Fruit fly (Drosophila melanogaster) whole organism, embryonic: ENCODE results near the gene CG15536.
A peak's percentile ranks its signal among the peaks of the same experiment; 100 is the strongest.

Experiments
- CG10462 ChIP-seq: fragments of 200-800 bp; sonication (Bioruptor generic); optimal IDR thresholded peaks from 2 replicates; lab custom pipeline; 2016; ENCODE audit warnings: missing biosample characterization, missing genetic modification characterization
- CG12744 ChIP-seq: fragments of 200-800 bp; sonication (Bioruptor generic); optimal IDR thresholded peaks from 2 replicates; lab custom pipeline; 2016; ENCODE audit warnings: missing biosample characterization, missing genetic modification characterization
- CG12942 ChIP-seq: fragments of 200-800 bp; sonication (Bioruptor generic); optimal IDR thresholded peaks from 3 replicates; lab custom pipeline; 2016; ENCODE audit warnings: missing biosample characterization, missing genetic modification characterization
- CG17361 ChIP-seq: fragments of 200-800 bp; sonication (Bioruptor generic); IDR thresholded peaks from 3 replicates; pipeline ENCODE4 v1.3.6; 2022; ENCODE audit warnings: missing biosample characterization, missing genetic modification characterization
- CG17912 ChIP-seq: fragments of 200-800 bp; sonication (Bioruptor generic); optimal IDR thresholded peaks from 2 replicates; lab custom pipeline; 2018; ENCODE audit warnings: missing biosample characterization, mild to moderate bottlenecking, missing genetic modification characterization
- CG2889 ChIP-seq: fragments of 200-800 bp; sonication (Bioruptor generic); IDR thresholded peaks from 3 replicates; pipeline ENCODE4 v1.3.6; 2022; ENCODE audit warnings: missing biosample characterization, missing genetic modification characterization
- CG31224 ChIP-seq: fragments of 200-800 bp; sonication (Bioruptor generic); IDR thresholded peaks from 2 replicates; pipeline ENCODE4 v1.3.6; 2022; ENCODE audit warnings: missing biosample characterization, missing genetic modification characterization
- CG4820 ChIP-seq: fragments of 200-800 bp; sonication (Bioruptor generic); optimal IDR thresholded peaks from 3 replicates; lab custom pipeline; 2016; ENCODE audit warnings: missing biosample characterization, missing genetic modification characterization
- CG5245 ChIP-seq: fragments of 200-800 bp; sonication (Bioruptor generic); optimal IDR thresholded peaks from 3 replicates; lab custom pipeline; 2016; ENCODE audit warnings: missing biosample characterization, missing genetic modification characterization
- CG6791 ChIP-seq: fragments of 200-800 bp; sonication (Bioruptor generic); IDR thresholded peaks from 3 replicates; pipeline ENCODE4 v1.3.6; 2022; ENCODE audit warnings: missing biosample characterization, missing genetic modification characterization; ENCODE audit not compliant: partially characterized antibody
- CG8281 ChIP-seq: fragments of 200-800 bp; sonication (Bioruptor generic); optimal IDR thresholded peaks from 2 replicates; lab custom pipeline; 2018; ENCODE audit warnings: missing biosample characterization, mild to moderate bottlenecking, missing genetic modification characterization, moderate library complexity
- CG9727 ChIP-seq: fragments of 200-800 bp; sonication (Bioruptor generic); optimal IDR thresholded peaks from 3 replicates; lab custom pipeline; 2017; ENCODE audit warnings: missing biosample characterization, mild to moderate bottlenecking, missing genetic modification characterization
- Fer3 ChIP-seq: fragments of 200-800 bp; sonication (Bioruptor generic); optimal IDR thresholded peaks from 2 replicates; lab custom pipeline; 2018; ENCODE audit warnings: missing biosample characterization, mild to moderate bottlenecking, missing genetic modification characterization, moderate library complexity
- GATAe ChIP-seq: fragments of 200-800 bp; sonication (Bioruptor generic); conservative IDR thresholded peaks from 2 replicates; pipeline ENCODE4 v1.3.6; 2022; ENCODE audit warnings: missing biosample characterization, missing genetic modification characterization
- Gug ChIP-seq: fragments of 200-800 bp; sonication (Bioruptor generic); IDR thresholded peaks from 4 replicates; pipeline ENCODE4 v1.3.6; 2022; ENCODE audit warnings: missing biosample characterization, missing genetic modification characterization
- Hey ChIP-seq: fragments of 200-800 bp; sonication (Bioruptor generic); optimal IDR thresholded peaks from 3 replicates; lab custom pipeline; 2018; ENCODE audit warnings: missing biosample characterization, mild to moderate bottlenecking, missing genetic modification characterization
- HmgZ ChIP-seq: fragments of 200-800 bp; sonication (Bioruptor generic); optimal IDR thresholded peaks from 2 replicates; lab custom pipeline; 2018; ENCODE audit warnings: missing biosample characterization, mild to moderate bottlenecking, missing genetic modification characterization
- Hr78 ChIP-seq, 2 experiments: fragments of 200-800 bp in 1 of 2; fragments of >200 bp in 1 of 2; sonication (Bioruptor generic) in 1 of 2; optimal IDR thresholded peaks; 2 replicates each; lab custom pipeline; 2017 to 2019; ENCODE audit warnings: missing biosample characterization in 2 of 2, missing genetic modification characterization in 2 of 2, mild to moderate bottlenecking in 1 of 2, moderate library complexity in 1 of 2
- Med ChIP-seq: fragments of 200-800 bp; sonication (Bioruptor generic); peaks from one replicate; lab custom pipeline; 2016; ENCODE audit warnings: missing biosample characterization, missing genetic modification characterization, mild to moderate bottlenecking, inconsistent platforms, moderate library complexity
- Meics ChIP-seq: fragments of 200-800 bp; sonication (Bioruptor generic); optimal IDR thresholded peaks from 2 replicates; lab custom pipeline; 2017; ENCODE audit warnings: missing biosample characterization, mild to moderate bottlenecking, missing genetic modification characterization
- NfI ChIP-seq: fragments of 200-800 bp; sonication (Bioruptor generic); optimal IDR thresholded peaks from 3 replicates; lab custom pipeline; 2018; ENCODE audit warnings: missing biosample characterization, mild to moderate bottlenecking, missing genetic modification characterization, moderate library complexity
- Scr ChIP-seq: fragments of 200-800 bp; sonication (Bioruptor generic); IDR thresholded peaks from 2 replicates; pipeline ENCODE4 v1.3.6; 2022; ENCODE audit warnings: missing biosample characterization, missing genetic modification characterization; ENCODE audit not compliant: partially characterized antibody
- Usf ChIP-seq: fragments of 200-800 bp; sonication (Bioruptor generic); optimal IDR thresholded peaks from 2 replicates; lab custom pipeline; 2017; ENCODE audit warnings: missing genotype, missing biosample characterization, missing genetic modification characterization
- ac ChIP-seq: fragments of 200-800 bp; sonication (Bioruptor generic); optimal IDR thresholded peaks from 3 replicates; lab custom pipeline; 2017; ENCODE audit warnings: missing biosample characterization, mild to moderate bottlenecking, missing genetic modification characterization
- bbx ChIP-seq: fragments of 200-800 bp; sonication (Bioruptor generic); IDR thresholded peaks from 2 replicates; pipeline ENCODE4 v1.3.6; 2022; ENCODE audit warnings: missing biosample characterization, missing genetic modification characterization; ENCODE audit not compliant: partially characterized antibody
- cas ChIP-seq: fragments of 200-800 bp; sonication (Bioruptor generic); IDR thresholded peaks from 2 replicates; pipeline ENCODE4 v1.3.6; 2022; ENCODE audit warnings: missing biosample characterization, missing genetic modification characterization
- chif ChIP-seq, 2 experiments: fragments of 200-800 bp; sonication (Bioruptor generic); optimal IDR thresholded peaks; 3 replicates each; lab custom pipeline; 2016; ENCODE audit warnings: missing biosample characterization in 2 of 2, missing genetic modification characterization in 2 of 2
- crol ChIP-seq: fragments of 200-800 bp; sonication (Bioruptor generic); IDR thresholded peaks from 2 replicates; pipeline ENCODE4 v1.3.6; 2022; ENCODE audit warnings: missing biosample characterization, missing genetic modification characterization
- en ChIP-seq: fragments of 200-800 bp; sonication (Bioruptor generic); optimal IDR thresholded peaks from 2 replicates; lab custom pipeline; 2016; ENCODE audit warnings: missing biosample characterization, missing genetic modification characterization
- exex ChIP-seq: fragments of 200-800 bp; sonication (Bioruptor generic); optimal IDR thresholded peaks from 4 replicates; lab custom pipeline; 2018; ENCODE audit warnings: missing biosample characterization, mild to moderate bottlenecking, missing genetic modification characterization, moderate library complexity
- fd3F ChIP-seq: fragments of 200-800 bp; sonication (Bioruptor generic); optimal IDR thresholded peaks from 2 replicates; lab custom pipeline; 2018; ENCODE audit warnings: missing biosample characterization, mild to moderate bottlenecking, missing genetic modification characterization, moderate library complexity
- fu2 ChIP-seq: fragments of 200-800 bp; sonication (Bioruptor generic); optimal IDR thresholded peaks from 2 replicates; lab custom pipeline; 2016; ENCODE audit warnings: missing biosample characterization, missing genetic modification characterization
- gcm ChIP-seq: fragments of 200-800 bp; sonication (Bioruptor generic); optimal IDR thresholded peaks from 2 replicates; lab custom pipeline; 2019; ENCODE audit warnings: missing biosample characterization, mild to moderate bottlenecking, missing genetic modification characterization, moderate library complexity
- grau ChIP-seq: fragments of 200-800 bp; optimal IDR thresholded peaks from 3 replicates; lab custom pipeline; 2019; ENCODE audit warnings: missing biosample characterization, mild to moderate bottlenecking, missing genetic modification characterization, moderate library complexity
- hth ChIP-seq: fragments of >200 bp; optimal IDR thresholded peaks from 2 replicates; lab custom pipeline; 2017; ENCODE audit warnings: inconsistent platforms
- jumu ChIP-seq: fragments of 200-800 bp; sonication (Bioruptor generic); optimal IDR thresholded peaks from 3 replicates; lab custom pipeline; 2016; ENCODE audit warnings: missing biosample characterization, missing genetic modification characterization
- kni ChIP-seq: fragments of 200-800 bp; sonication (Bioruptor generic); optimal IDR thresholded peaks from 3 replicates; lab custom pipeline; 2017; ENCODE audit warnings: mild to moderate bottlenecking, missing biosample characterization, missing genetic modification reagents, missing genetic modification characterization
- lola ChIP-seq, 3 experiments: fragments of >200 bp in 2 of 3; fragments of 200-800 bp in 1 of 3; sonication (Bioruptor generic) in 1 of 3; optimal IDR thresholded peaks; 2 replicates each; lab custom pipeline; 2017 to 2019; ENCODE audit warnings: missing biosample characterization in 3 of 3, missing genetic modification characterization in 3 of 3, mild to moderate bottlenecking in 1 of 3, moderate library complexity in 1 of 3
- nmo ChIP-seq: fragments of 200-800 bp; sonication (Bioruptor generic); optimal IDR thresholded peaks from 2 replicates; lab custom pipeline; 2018; ENCODE audit warnings: missing biosample characterization, mild to moderate bottlenecking, missing genetic modification characterization, moderate library complexity
- prd ChIP-seq, 3 experiments: fragments of >200 bp in 2 of 3; fragments of 200-800 bp in 1 of 3; sonication (Bioruptor generic) in 1 of 3; optimal IDR thresholded peaks in 2 of 3; IDR thresholded peaks in 1 of 3; 2 replicates in 2 of 3; 3 replicates in 1 of 3; pipeline versions ENCODE4 v1.3.6 to Lab custom; 2017 to 2022; ENCODE audit warnings: missing biosample characterization in 1 of 3, missing genetic modification characterization in 1 of 3
- pzg ChIP-seq: fragments of 200-800 bp; sonication (Bioruptor generic); optimal IDR thresholded peaks from 3 replicates; lab custom pipeline; 2018; ENCODE audit warnings: missing biosample characterization, mild to moderate bottlenecking, missing genetic modification characterization, moderate library complexity
- rib ChIP-seq: fragments of 200-800 bp; sonication (Bioruptor generic); IDR thresholded peaks from 2 replicates; pipeline ENCODE4 v1.3.6; 2022; ENCODE audit warnings: missing biosample characterization, missing genetic modification characterization
- scrt ChIP-seq: fragments of 200-800 bp; sonication (Bioruptor generic); optimal IDR thresholded peaks from 2 replicates; lab custom pipeline; 2018; ENCODE audit warnings: missing biosample characterization, mild to moderate bottlenecking, missing genetic modification characterization, moderate library complexity
- sima ChIP-seq: fragments of 200-800 bp; sonication (Bioruptor generic); optimal IDR thresholded peaks from 2 replicates; lab custom pipeline; 2016; ENCODE audit warnings: missing biosample characterization, missing genetic modification characterization
- sob ChIP-seq: fragments of 200-800 bp; sonication (Bioruptor generic); IDR thresholded peaks from 2 replicates; pipeline ENCODE4 v1.3.6; 2022; ENCODE audit warnings: missing biosample characterization, missing genetic modification characterization
- stc ChIP-seq: fragments of 200-800 bp; sonication (Bioruptor generic); IDR thresholded peaks from 2 replicates; pipeline ENCODE4 v1.3.6; 2022; ENCODE audit warnings: missing biosample characterization, missing genetic modification characterization
- sug ChIP-seq: fragments of 200-800 bp; optimal IDR thresholded peaks from 2 replicates; lab custom pipeline; 2019; ENCODE audit warnings: missing biosample characterization, mild to moderate bottlenecking, missing genetic modification characterization, moderate library complexity
- trem ChIP-seq: fragments of 200-800 bp; optimal IDR thresholded peaks from 3 replicates; lab custom pipeline; 2019; ENCODE audit warnings: missing biosample characterization, mild to moderate bottlenecking, missing genetic modification characterization, moderate library complexity
- wdn ChIP-seq: fragments of 200-800 bp; sonication (Bioruptor generic); IDR thresholded peaks from 2 replicates; pipeline ENCODE4 v1.3.6; 2022; ENCODE audit warnings: missing biosample characterization, missing genetic modification characterization
- wek ChIP-seq: fragments of 200-800 bp; sonication (Bioruptor generic); optimal IDR thresholded peaks from 3 replicates; lab custom pipeline; 2018; ENCODE audit warnings: missing biosample characterization, mild to moderate bottlenecking, missing genetic modification characterization, moderate library complexity
- zfh1 ChIP-seq: fragments of 200-800 bp; sonication (Bioruptor generic); IDR thresholded peaks from 3 replicates; pipeline ENCODE4 v1.3.6; 2022; ENCODE audit warnings: missing biosample characterization, missing genetic modification characterization

CG15536 gene

dm6 chr3R:30424993-30425392 lies at the start of gene CG15536 (continued):
- TF ChIP-seq chif (GFP tag; optimal IDR thresholded peaks at IDR 0.05; lab: Kevin White, UChicago): no peak
- TF ChIP-seq zfh1 (GFP tag; lab: Robert Waterston, UW): 0 out of 3 replicates have a peak, but pooled peaks have one; percentile 3
- TF ChIP-seq CG17912 (GFP tag; lab: Kevin White, UChicago): no peak
- TF ChIP-seq NfI: peak; percentile 0
- TF ChIP-seq crol (GFP tag; lab: Robert Waterston, UW): no peak
- no peak for TF ChIP-seq hth
- no peak for TF ChIP-seq Usf
- no peak for TF ChIP-seq ac (GFP tag; lab: Kevin White, UChicago)
- no peak for TF ChIP-seq rib (GFP tag; lab: Robert Waterston, UW)
- no peak for TF ChIP-seq fd3F (GFP tag; lab: Kevin White, UChicago)
- TF ChIP-seq CG12744 (GFP tag; lab: Kevin White, UChicago): no peak
- no peak for TF ChIP-seq cas (GFP tag; lab: Robert Waterston, UW)
- no peak for TF ChIP-seq jumu
- TF ChIP-seq GATAe (GFP tag; lab: Robert Waterston, UW): no peak
- no peak for TF ChIP-seq Fer3 (tag; lab: Kevin White, UChicago)
- no peak for TF ChIP-seq wdn (GFP tag; lab: Robert Waterston, UW)
- TF ChIP-seq grau (tag; lab: Kevin White, UChicago): peak; percentile 17
- TF ChIP-seq Hr78 (GFP tag; optimal IDR thresholded peaks at IDR 0.05; lab: Kevin White, UChicago): no peak
- peak; percentile 56 for TF ChIP-seq Scr (GFP tag; lab: Robert Waterston, UW)
- TF ChIP-seq trem: peak; percentile 47
- no peak for TF ChIP-seq lola (GFP tag; optimal IDR thresholded peaks at IDR 0.05; lab: Kevin White, UChicago)
- peak; percentile 62 for TF ChIP-seq pzg (GFP tag; lab: Kevin White, UChicago)
- TF ChIP-seq exex: no peak
- no peak for TF ChIP-seq Gug (GFP tag; lab: Robert Waterston, UW)
- peak; percentile 28 for TF ChIP-seq nmo (GFP tag; lab: Kevin White, UChicago)
- TF ChIP-seq CG5245 (GFP tag; lab: Kevin White, UChicago): no peak
- peak; percentile 13 for TF ChIP-seq HmgZ
- TF ChIP-seq CG4820: no peak
- no peak for TF ChIP-seq gcm (GFP tag; lab: Kevin White, UChicago)
- no peak for TF ChIP-seq prd (optimal IDR thresholded peaks at IDR 0.05; lab: Kevin White, UChicago)
- TF ChIP-seq prd (GFP tag; IDR thresholded peaks at IDR 0.05; lab: Robert Waterston, UW): no peak
- TF ChIP-seq CG8281 (tag; lab: Kevin White, UChicago): no peak
- no peak for TF ChIP-seq CG10462 (GFP tag; lab: Kevin White, UChicago)
- TF ChIP-seq wek (GFP tag; lab: Kevin White, UChicago): no peak
- TF ChIP-seq CG31224 (GFP tag; lab: Robert Waterston, UW): no peak
- TF ChIP-seq sob (GFP tag; lab: Robert Waterston, UW): no peak
- no peak for TF ChIP-seq fu2
- TF ChIP-seq Meics (GFP tag; lab: Kevin White, UChicago): no peak
- TF ChIP-seq CG12942 (GFP tag; lab: Kevin White, UChicago): no peak
- no peak for TF ChIP-seq en (GFP tag; lab: Kevin White, UChicago)
- TF ChIP-seq sima (GFP tag; lab: Kevin White, UChicago): no peak
- TF ChIP-seq scrt (GFP tag; lab: Kevin White, UChicago): no peak
- no peak for TF ChIP-seq Hey (tag; lab: Kevin White, UChicago)
- peak; percentile 17 for TF ChIP-seq sug (tag; lab: Kevin White, UChicago)
- no peak for TF ChIP-seq CG9727
- peak; percentile 56 for TF ChIP-seq Med
- no peak for TF ChIP-seq CG17361 (GFP tag; lab: Robert Waterston, UW)
- TF ChIP-seq stc (GFP tag; lab: Robert Waterston, UW): no peak
- peak; percentile 65; the same call in 2 of the 3 replicates for TF ChIP-seq CG6791 (GFP tag; lab: Robert Waterston, UW)
- TF ChIP-seq bbx (GFP tag; lab: Robert Waterston, UW): peak; percentile 67
- TF ChIP-seq CG2889 (GFP tag; lab: Robert Waterston, UW): no peak
- TF ChIP-seq kni (GFP tag; lab: Kevin White, UChicago): no peak
